Fruit fly (Drosophila melanogaster) whole organism, embryonic: ENCODE results near the gene Art3.
A peak's percentile ranks its signal among the peaks of the same experiment; 100 is the strongest.

Experiments used
- Aef1 ChIP-seq: fragments of 200-800 bp; sonication (Bioruptor generic); IDR thresholded peaks from 3 replicates; pipeline ENCODE4 v1.3.6; 2022; ENCODE audit warnings: missing biosample characterization, missing genetic modification characterization
- Asciz ChIP-seq: fragments of 200-800 bp; sonication (Bioruptor generic); optimal IDR thresholded peaks from 2 replicates; lab custom pipeline; 2017; ENCODE audit warnings: missing biosample characterization, mild to moderate bottlenecking, missing genetic modification characterization, missing genetic modification reagents
- Atf3 ChIP-seq: fragments of 200-800 bp; sonication (Bioruptor generic); optimal IDR thresholded peaks from 3 replicates; lab custom pipeline; 2016; ENCODE audit warnings: missing biosample characterization, missing genetic modification characterization
- Blimp-1 ChIP-seq: fragments of 200-800 bp; sonication (Bioruptor generic); optimal IDR thresholded peaks from 3 replicates; lab custom pipeline; 2018; ENCODE audit warnings: missing biosample characterization, missing genetic modification characterization, mild to moderate bottlenecking, moderate library complexity, missing genetic modification reagents
- CG12071 ChIP-seq: fragments of 200-800 bp; sonication (Bioruptor generic); optimal IDR thresholded peaks from 3 replicates; lab custom pipeline; 2018; ENCODE audit warnings: missing biosample characterization, mild to moderate bottlenecking, missing genetic modification characterization
- CG12659 ChIP-seq: fragments of 200-800 bp; sonication (Bioruptor generic); optimal IDR thresholded peaks from 3 replicates; lab custom pipeline; 2017; ENCODE audit warnings: mild to moderate bottlenecking, missing biosample characterization, missing genetic modification reagents, missing genetic modification characterization
- CG12744 ChIP-seq: fragments of 200-800 bp; sonication (Bioruptor generic); optimal IDR thresholded peaks from 2 replicates; lab custom pipeline; 2016; ENCODE audit warnings: missing biosample characterization, missing genetic modification characterization
- CG13775 ChIP-seq: fragments of 200-800 bp; sonication (Bioruptor generic); optimal IDR thresholded peaks from 3 replicates; lab custom pipeline; 2017; ENCODE audit warnings: missing biosample characterization, mild to moderate bottlenecking, missing genetic modification characterization
- CG14860 ChIP-seq: fragments of 200-800 bp; sonication (Bioruptor generic); IDR thresholded peaks from 3 replicates; pipeline ENCODE4 v1.3.6; 2022; ENCODE audit warnings: missing biosample characterization, missing genetic modification characterization; ENCODE audit not compliant: partially characterized antibody
- CG17361 ChIP-seq: fragments of 200-800 bp; sonication (Bioruptor generic); IDR thresholded peaks from 3 replicates; pipeline ENCODE4 v1.3.6; 2022; ENCODE audit warnings: missing biosample characterization, missing genetic modification characterization
- CG17829 ChIP-seq: fragments of 200-800 bp; optimal IDR thresholded peaks from 2 replicates; lab custom pipeline; 2019; ENCODE audit warnings: missing biosample characterization, mild to moderate bottlenecking, missing genetic modification characterization, moderate library complexity
- CG18011 ChIP-seq: fragments of 200-800 bp; sonication (Bioruptor generic); optimal IDR thresholded peaks from 2 replicates; lab custom pipeline; 2017; ENCODE audit warnings: missing biosample characterization, missing genetic modification characterization, mild to moderate bottlenecking, moderate library complexity, missing genotype
- CG1832 ChIP-seq: fragments of 200-800 bp; sonication (Bioruptor generic); optimal IDR thresholded peaks from 2 replicates; lab custom pipeline; 2017; ENCODE audit warnings: missing biosample characterization, mild to moderate bottlenecking, missing genetic modification characterization, inconsistent platforms
- CG2678 ChIP-seq: fragments of 200-800 bp; sonication (Bioruptor generic); optimal IDR thresholded peaks from 3 replicates; lab custom pipeline; 2019; ENCODE audit warnings: missing biosample characterization, mild to moderate bottlenecking, missing genetic modification characterization, moderate library complexity
- CG4730 ChIP-seq: fragments of 200-800 bp; sonication (Bioruptor generic); IDR thresholded peaks from 2 replicates; pipeline ENCODE4 v1.3.6; 2022; ENCODE audit warnings: missing biosample characterization, missing genetic modification characterization
- CG5245 ChIP-seq: fragments of 200-800 bp; sonication (Bioruptor generic); optimal IDR thresholded peaks from 3 replicates; lab custom pipeline; 2016; ENCODE audit warnings: missing biosample characterization, missing genetic modification characterization
- CG7786 ChIP-seq: fragments of 200-800 bp; sonication (Bioruptor generic); optimal IDR thresholded peaks from 2 replicates; lab custom pipeline; 2016; ENCODE audit warnings: missing biosample characterization, missing genetic modification characterization
- CG8359 ChIP-seq: fragments of 200-800 bp; sonication (Bioruptor generic); optimal IDR thresholded peaks from 2 replicates; lab custom pipeline; 2017; ENCODE audit warnings: missing biosample characterization, mild to moderate bottlenecking, missing genetic modification characterization, borderline replicate concordance
- CG8924 ChIP-seq: fragments of 200-800 bp; optimal IDR thresholded peaks from 3 replicates; lab custom pipeline; 2019; ENCODE audit warnings: missing biosample characterization, mild to moderate bottlenecking, missing genetic modification characterization, moderate library complexity
- CG9797 ChIP-seq: fragments of 200-800 bp; sonication (Bioruptor generic); optimal IDR thresholded peaks from 3 replicates; lab custom pipeline; 2018; ENCODE audit warnings: missing biosample characterization, mild to moderate bottlenecking, missing genetic modification characterization
- CG9932 ChIP-seq: fragments of 200-800 bp; sonication (Bioruptor generic); IDR thresholded peaks from 2 replicates; pipeline ENCODE4 v1.3.6; 2022; ENCODE audit warnings: missing biosample characterization, missing genetic modification characterization
- Chrac-16 ChIP-seq: fragments of 200-800 bp; sonication (Bioruptor generic); optimal IDR thresholded peaks from 3 replicates; lab custom pipeline; 2016; ENCODE audit warnings: missing biosample characterization, missing genetic modification characterization
- D ChIP-seq, 2 experiments: fragments of 200-800 bp in 1 of 2; fragments of >200 bp in 1 of 2; sonication (Bioruptor generic) in 1 of 2; optimal IDR thresholded peaks; 2 replicates in 1 of 2; 3 replicates in 1 of 2; lab custom pipeline; 2017; ENCODE audit warnings: mild to moderate bottlenecking in 1 of 2, missing biosample characterization in 1 of 2, missing genetic modification characterization in 1 of 2, missing genetic modification reagents in 1 of 2
- Elba2 ChIP-seq: fragments of 200-800 bp; sonication (Bioruptor generic); optimal IDR thresholded peaks from 3 replicates; lab custom pipeline; 2016; ENCODE audit warnings: missing biosample characterization, missing genetic modification characterization
- HLH3B ChIP-seq: fragments of 200-800 bp; sonication (Bioruptor generic); IDR thresholded peaks from 2 replicates; pipeline ENCODE4 v1.3.6; 2022; ENCODE audit warnings: missing biosample characterization, missing genetic modification characterization
- Hey ChIP-seq: fragments of 200-800 bp; sonication (Bioruptor generic); optimal IDR thresholded peaks from 3 replicates; lab custom pipeline; 2018; ENCODE audit warnings: missing biosample characterization, mild to moderate bottlenecking, missing genetic modification characterization
- Hsf ChIP-seq: fragments of 200-800 bp; sonication (Bioruptor generic); optimal IDR thresholded peaks from 3 replicates; lab custom pipeline; 2016; ENCODE audit warnings: missing biosample characterization, missing genetic modification characterization
- Lhr ChIP-seq: fragments of 200-800 bp; sonication (Bioruptor generic); optimal IDR thresholded peaks from 3 replicates; lab custom pipeline; 2017; ENCODE audit warnings: mild to moderate bottlenecking, missing biosample characterization, missing genetic modification reagents, missing genetic modification characterization
- MBD-R2 ChIP-seq: fragments of 200-800 bp; sonication (Bioruptor generic); IDR thresholded peaks from 2 replicates; pipeline ENCODE4 v1.3.6; 2022; ENCODE audit warnings: missing biosample characterization, missing genetic modification characterization
- Nf-YA ChIP-seq: fragments of 200-800 bp; sonication (Bioruptor generic); IDR thresholded peaks from 2 replicates; pipeline ENCODE4 v1.3.6; 2022; ENCODE audit warnings: missing biosample characterization, missing genetic modification characterization
- Nf-YB ChIP-seq: fragments of 200-800 bp; sonication (Bioruptor generic); optimal IDR thresholded peaks from 3 replicates; lab custom pipeline; 2019; ENCODE audit warnings: missing biosample characterization, mild to moderate bottlenecking, missing genetic modification characterization, moderate library complexity
- Sry-β ChIP-seq: fragments of 200-800 bp; sonication (Bioruptor generic); optimal IDR thresholded peaks from 2 replicates; lab custom pipeline; 2018; ENCODE audit warnings: missing biosample characterization, mild to moderate bottlenecking, missing genetic modification characterization, moderate library complexity
- Taf1 ChIP-seq: fragments of 200-800 bp; sonication (Bioruptor generic); IDR thresholded peaks from 2 replicates; pipeline ENCODE4 v1.3.6; 2022; ENCODE audit warnings: missing biosample characterization, missing genetic modification characterization
- YL-1 ChIP-seq: fragments of 200-800 bp; sonication (Bioruptor generic); optimal IDR thresholded peaks from 3 replicates; lab custom pipeline; 2017; ENCODE audit warnings: missing biosample characterization, mild to moderate bottlenecking, missing genetic modification characterization
- chn ChIP-seq: fragments of 200-800 bp; sonication (Bioruptor generic); optimal IDR thresholded peaks from 2 replicates; lab custom pipeline; 2016; ENCODE audit warnings: missing biosample characterization, missing genetic modification characterization
- cwo ChIP-seq: fragments of 200-800 bp; sonication (Bioruptor generic); optimal IDR thresholded peaks from 3 replicates; lab custom pipeline; 2017; ENCODE audit warnings: missing biosample characterization, missing genetic modification characterization, mild to moderate bottlenecking, moderate library complexity, missing genetic modification reagents
- dati ChIP-seq: fragments of 200-800 bp; sonication (Bioruptor generic); IDR thresholded peaks from 2 replicates; pipeline ENCODE4 v1.3.6; 2022; ENCODE audit warnings: missing biosample characterization, missing genetic modification characterization
- dpn ChIP-seq, 2 experiments: fragments of 200-800 bp; sonication (Bioruptor generic); optimal IDR thresholded peaks; 3 replicates each; lab custom pipeline; 2016; ENCODE audit warnings: missing biosample characterization in 2 of 2, missing genetic modification characterization in 2 of 2
- ewg ChIP-seq: fragments of 200-800 bp; sonication (Bioruptor generic); optimal IDR thresholded peaks from 3 replicates; lab custom pipeline; 2017; ENCODE audit warnings: mild to moderate bottlenecking, missing biosample characterization, missing genetic modification reagents, missing genetic modification characterization
- gcm ChIP-seq: fragments of 200-800 bp; sonication (Bioruptor generic); optimal IDR thresholded peaks from 2 replicates; lab custom pipeline; 2019; ENCODE audit warnings: missing biosample characterization, mild to moderate bottlenecking, missing genetic modification characterization, moderate library complexity
- grau ChIP-seq: fragments of 200-800 bp; optimal IDR thresholded peaks from 3 replicates; lab custom pipeline; 2019; ENCODE audit warnings: missing biosample characterization, mild to moderate bottlenecking, missing genetic modification characterization, moderate library complexity
- gsb-n ChIP-seq: fragments of 200-800 bp; sonication (Bioruptor generic); optimal IDR thresholded peaks from 3 replicates; lab custom pipeline; 2018; ENCODE audit warnings: missing biosample characterization, mild to moderate bottlenecking, missing genetic modification characterization
- lola ChIP-seq, 3 experiments: fragments of >200 bp in 2 of 3; fragments of 200-800 bp in 1 of 3; sonication (Bioruptor generic) in 1 of 3; optimal IDR thresholded peaks; 2 replicates each; lab custom pipeline; 2017 to 2019; ENCODE audit warnings: missing biosample characterization in 3 of 3, missing genetic modification characterization in 3 of 3, mild to moderate bottlenecking in 1 of 3, moderate library complexity in 1 of 3
- lov ChIP-seq, 2 experiments: fragments of 200-800 bp in 1 of 2; fragments of >200 bp in 1 of 2; sonication (Bioruptor generic) in 1 of 2; IDR thresholded peaks in 1 of 2; optimal IDR thresholded peaks in 1 of 2; 2 replicates in 1 of 2; 3 replicates in 1 of 2; pipeline versions ENCODE4 v1.3.6 to Lab custom; 2017 to 2022; ENCODE audit warnings: missing biosample characterization in 1 of 2, missing genetic modification characterization in 1 of 2
- prd ChIP-seq, 3 experiments: fragments of >200 bp in 2 of 3; fragments of 200-800 bp in 1 of 3; sonication (Bioruptor generic) in 1 of 3; optimal IDR thresholded peaks in 2 of 3; IDR thresholded peaks in 1 of 3; 2 replicates in 2 of 3; 3 replicates in 1 of 3; pipeline versions ENCODE4 v1.3.6 to Lab custom; 2017 to 2022; ENCODE audit warnings: missing biosample characterization in 1 of 3, missing genetic modification characterization in 1 of 3
- repo ChIP-seq: fragments of 200-800 bp; sonication (Bioruptor generic); optimal IDR thresholded peaks from 2 replicates; lab custom pipeline; 2016; ENCODE audit warnings: missing biosample characterization, missing genetic modification characterization
- sens ChIP-seq: fragments of 200-800 bp; sonication (Bioruptor generic); peaks from one replicate; lab custom pipeline; 2016; ENCODE audit warnings: missing biosample characterization, missing genetic modification characterization
- slp2 ChIP-seq: fragments of 200-800 bp; sonication (Bioruptor generic); optimal IDR thresholded peaks from 2 replicates; lab custom pipeline; 2016; ENCODE audit warnings: missing biosample characterization, missing genetic modification characterization

Art3 gene

DNA sequence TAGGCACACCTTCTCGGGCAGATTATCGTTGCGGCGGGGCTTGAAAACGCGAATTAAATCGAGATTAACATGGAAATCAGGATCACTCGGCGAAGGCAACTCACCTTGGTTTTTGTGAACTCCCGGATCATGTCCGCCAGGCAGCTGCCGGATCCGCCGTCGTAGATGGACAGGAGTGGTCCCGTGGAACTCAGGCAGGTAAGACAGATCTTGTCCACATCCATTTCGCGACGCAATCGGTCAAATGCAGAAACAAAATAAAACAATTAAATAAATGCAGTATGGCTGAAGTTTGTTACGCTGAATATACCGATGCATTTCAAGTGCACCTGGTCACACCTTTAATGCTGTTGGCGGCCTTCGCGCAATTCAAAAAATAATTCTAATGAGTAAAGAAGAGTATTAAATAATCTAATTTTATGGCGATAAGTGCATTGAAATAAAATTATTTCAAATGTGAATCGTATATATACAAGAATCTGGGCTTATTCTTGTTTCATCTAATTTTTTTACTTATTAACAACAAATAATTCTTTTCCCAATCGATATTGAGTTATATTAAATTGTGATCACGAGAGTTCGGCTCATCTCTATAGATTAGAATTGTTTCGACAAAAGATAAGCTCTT lies 15.7 kb downstream of the Art3 start, which contains the start of the genes CG6654 and CG4210 (continued):
- TF ChIP-seq dati (GFP tag; lab: Robert Waterston, UW) (no peak), CG12071 (no peak), CG8924 (tag; lab: Kevin White, UChicago) (peak; percentile 6), Chrac-16 (GFP tag; lab: Kevin White, UChicago) (no peak), YL-1 (GFP tag; lab: Kevin White, UChicago) (peak; percentile 32), MBD-R2 (peak; percentile 52), dpn (GFP tag; optimal IDR thresholded peaks at IDR 0.05; lab: Kevin White, UChicago) (peak in 1 of 2 experiments; percentile 9), Nf-YB (GFP tag; lab: Kevin White, UChicago) (no peak), gsb-n (tag; lab: Kevin White, UChicago) (no peak), CG13775 (GFP tag; lab: Kevin White, UChicago) (peak; percentile 3), CG18011 (GFP tag; lab: Kevin White, UChicago) (no peak), cwo (GFP tag; lab: Kevin White, UChicago) (no peak), ewg (no peak), Nf-YA (GFP tag; lab: Robert Waterston, UW) (no peak), Blimp-1 (no peak), lov (optimal IDR thresholded peaks at IDR 0.05; lab: Kevin White, UChicago) (no peak), lov (GFP tag; IDR thresholded peaks at IDR 0.05; lab: Robert Waterston, UW) (no peak), Hey (no peak), Elba2 (peak; percentile 60), CG9932 (GFP tag; lab: Robert Waterston, UW) (peak; percentile 54), CG4730 (GFP tag; lab: Robert Waterston, UW) (no peak), prd (optimal IDR thresholded peaks at IDR 0.05; lab: Kevin White, UChicago) (no peak), prd (GFP tag; IDR thresholded peaks at IDR 0.05; lab: Robert Waterston, UW) (no peak), Hsf (GFP tag; lab: Kevin White, UChicago) (peak; percentile 0), Asciz (GFP tag; lab: Kevin White, UChicago) (peak; percentile 1), repo (GFP tag; lab: Kevin White, UChicago) (no peak), CG12744 (no peak), HLH3B (GFP tag; lab: Robert Waterston, UW) (no peak), CG9797 (GFP tag; lab: Kevin White, UChicago) (peak; percentile 84), Aef1 (GFP tag; lab: Robert Waterston, UW) (no peak), CG14860 (GFP tag; lab: Robert Waterston, UW) (no peak), grau (peak; percentile 36), lola (GFP tag; optimal IDR thresholded peaks at IDR 0.05; lab: Kevin White, UChicago) (peak in 1 of 3 experiments; percentile 23), CG7786 (GFP tag; lab: Kevin White, UChicago) (no peak), Lhr (GFP tag; lab: Kevin White, UChicago) (no peak), slp2 (GFP tag; lab: Kevin White, UChicago) (no peak), CG17361 (GFP tag; lab: Robert Waterston, UW) (peak; percentile 33; the same call in 1 of the 3 replicates), Sry-β (GFP tag; lab: Kevin White, UChicago) (peak; percentile 15), CG1832 (no peak), D (optimal IDR thresholded peaks at IDR 0.05; lab: Kevin White, UChicago) (no peak), D (GFP tag; optimal IDR thresholded peaks at IDR 0.05; lab: Kevin White, UChicago) (no peak), Atf3 (GFP tag; lab: Kevin White, UChicago) (no peak), CG8359 (no peak), gcm (GFP tag; lab: Kevin White, UChicago) (no peak), sens (GFP tag; lab: Kevin White, UChicago) (peak; percentile 85), CG5245 (GFP tag; lab: Kevin White, UChicago) (no peak), CG17829 (tag; lab: Kevin White, UChicago) (peak; percentile 38), CG12659 (GFP tag; lab: Kevin White, UChicago) (peak; percentile 26), Taf1 (GFP tag; lab: Robert Waterston, UW) (no peak), CG2678 (tag; lab: Kevin White, UChicago) (no peak), chn (GFP tag; lab: Kevin White, UChicago) (no peak)
